Fruit fly (Drosophila melanogaster) whole organism, adult: ENCODE measurements around the gene CG32248.

Source experiments
- CG12768 ChIP-seq: fragments of 200-800 bp; sonication (Bioruptor generic); optimal IDR thresholded peaks from 2 replicates; lab custom pipeline; 2017; ENCODE audit warnings: missing biosample characterization, missing genetic modification characterization, mild to moderate bottlenecking, moderate library complexity, missing genetic modification reagents
- CG5204 ChIP-seq: fragments of 200-800 bp; sonication (Bioruptor generic); optimal IDR thresholded peaks from 2 replicates; lab custom pipeline; 2016; ENCODE audit warnings: missing biosample characterization, missing genetic modification characterization
- CG7101 ChIP-seq: fragments of 200-800 bp; sonication (Bioruptor generic); optimal IDR thresholded peaks from 2 replicates; lab custom pipeline; 2018; ENCODE audit warnings: missing biosample characterization, mild to moderate bottlenecking, missing genetic modification characterization, moderate library complexity
- Crg-1 ChIP-seq: fragments of 200-800 bp; sonication (Bioruptor generic); optimal IDR thresholded peaks from 2 replicates; lab custom pipeline; 2016; ENCODE audit warnings: missing biosample characterization, missing genetic modification characterization
- bab1 ChIP-seq: fragments of 200-800 bp; sonication (Bioruptor generic); optimal IDR thresholded peaks from 3 replicates; lab custom pipeline; 2019; ENCODE audit warnings: missing biosample characterization, mild to moderate bottlenecking, missing genetic modification characterization, moderate library complexity
- cnc ChIP-seq, 2 experiments: fragments of >200 bp; optimal IDR thresholded peaks; 2 replicates each; lab custom pipeline; 2017
- kay ChIP-seq: fragments of 200-800 bp; sonication (Bioruptor generic); peaks from one replicate; lab custom pipeline; 2016; ENCODE audit warnings: missing biosample characterization, missing genetic modification characterization, borderline replicate concordance
- pad ChIP-seq: fragments of 200-800 bp; sonication (Bioruptor generic); optimal IDR thresholded peaks from 3 replicates; lab custom pipeline; 2017; ENCODE audit warnings: missing biosample characterization, missing genetic modification characterization, mild to moderate bottlenecking, moderate library complexity, missing genetic modification reagents
- tj ChIP-seq: fragments of 200-800 bp; sonication (Bioruptor generic); optimal IDR thresholded peaks from 3 replicates; lab custom pipeline; 2017; ENCODE audit warnings: missing biosample characterization, mild to moderate bottlenecking, missing genetic modification characterization, moderate library complexity

dm6 chr3L:4460307-4461088 is 11.1 kb upstream of the CG32248 start, which contains the start of gene CG15022:
- TF ChIP-seq bab1 (GFP tag; lab: Kevin White, UChicago) = no peak
- TF ChIP-seq tj (GFP tag; lab: Kevin White, UChicago) = no peak
- TF ChIP-seq CG12768 = no peak
- no peak for TF ChIP-seq CG5204 (GFP tag; lab: Kevin White, UChicago)
- TF ChIP-seq pad (GFP tag; lab: Kevin White, UChicago) = no peak
- no peak for TF ChIP-seq Crg-1 (GFP tag; lab: Kevin White, UChicago)
- no peak for TF ChIP-seq cnc (optimal IDR thresholded peaks at IDR 0.05; lab: Kevin White, UChicago)
- TF ChIP-seq CG7101 = no peak
- TF ChIP-seq kay = no peak
